Worm (Caenorhabditis elegans) whole organism, midembryonic: Measurements from ENCODE around the gene T02D1.4.

Experiments used
- cog-1 ChIP-seq: sonication (generic microtip); optimal IDR thresholded peaks from 2 replicates; lab custom pipeline; 2016; ENCODE audit warnings: missing genetic modification characterization, missing compliant biosample characterization
- flt-1 ChIP-seq: fragments of 200-800 bp; sonication (Bioruptor generic); IDR thresholded peaks from 2 replicates; pipeline ENCODE4 v1.3.6; 2022; ENCODE audit warnings: missing genetic modification characterization, missing compliant biosample characterization
- klf-2 ChIP-seq: fragments of 200-800 bp; sonication (Bioruptor generic); conservative IDR thresholded peaks from 2 replicates; pipeline ENCODE4 v1.3.6; 2022; ENCODE audit warnings: missing genetic modification reagents, missing genetic modification characterization, missing compliant biosample characterization
- ref-1 ChIP-seq: fragments of 200-800 bp; sonication (Bioruptor generic); conservative IDR thresholded peaks from 2 replicates; pipeline ENCODE4 v1.3.6; 2022; ENCODE audit warnings: missing genetic modification reagents, missing genetic modification characterization, missing compliant biosample characterization
- tab-1 ChIP-seq: fragments of 200-800 bp; sonication (Bioruptor generic); IDR thresholded peaks from 2 replicates; pipeline ENCODE4 v1.3.6; 2022; ENCODE audit warnings: missing genetic modification characterization, missing compliant biosample characterization
- ztf-23 ChIP-seq: fragments of 200-800 bp; sonication (Bioruptor generic); IDR thresholded peaks from 2 replicates; pipeline ENCODE4 v1.3.6; 2022; ENCODE audit warnings: missing genetic modification reagents, missing genetic modification characterization, missing compliant biosample characterization
- ztf-29 ChIP-seq: fragments of 200-800 bp; sonication (Bioruptor generic); IDR thresholded peaks from 2 replicates; pipeline ENCODE4 v1.3.6; 2022; ENCODE audit warnings: missing genetic modification reagents, missing genetic modification characterization, missing compliant biosample characterization

ce11 chrIV:17407025-17407424 is 7.5 kb downstream of the T02D1.4 start, which contains the start of gene T02D1.7:
- no peak for TF ChIP-seq ref-1 (GFP tag; lab: Robert Waterston, UW)
- no peak for TF ChIP-seq ztf-29 (GFP tag; lab: Robert Waterston, UW)
- no peak for TF ChIP-seq ztf-23 (GFP tag; lab: Robert Waterston, UW)
- no peak for TF ChIP-seq tab-1 (GFP tag; lab: Robert Waterston, UW)
- TF ChIP-seq klf-2 (GFP tag; lab: Robert Waterston, UW): no peak
- no peak for TF ChIP-seq flt-1 (GFP tag; lab: Robert Waterston, UW)
- TF ChIP-seq cog-1 (tag; lab: Kevin White, UChicago): no peak
